Fruit fly (Drosophila melanogaster) whole organism, embryonic: ENCODE results near the gene Mkk4.

ENCODE experiments used
- Antp ChIP-seq: fragments of 200-800 bp; sonication (Bioruptor generic); optimal IDR thresholded peaks from 3 replicates; lab custom pipeline; 2016; ENCODE audit warnings: missing biosample characterization, missing genetic modification characterization
- CG1024 ChIP-seq: fragments of 200-800 bp; sonication (Bioruptor generic); IDR thresholded peaks from 2 replicates; pipeline ENCODE4 v1.3.6; 2022; ENCODE audit warnings: missing biosample characterization, missing genetic modification characterization
- CG10274 ChIP-seq: fragments of 200-800 bp; sonication (Bioruptor generic); optimal IDR thresholded peaks from 3 replicates; lab custom pipeline; 2017; ENCODE audit warnings: missing biosample characterization, mild to moderate bottlenecking, missing genetic modification characterization
- CG10431 ChIP-seq: fragments of 200-800 bp; sonication (Bioruptor generic); optimal IDR thresholded peaks from 3 replicates; lab custom pipeline; 2018; ENCODE audit warnings: missing biosample characterization, mild to moderate bottlenecking, missing genetic modification characterization
- CG10543 ChIP-seq: fragments of 200-800 bp; sonication (Bioruptor generic); optimal IDR thresholded peaks from 3 replicates; lab custom pipeline; 2017; ENCODE audit warnings: missing biosample characterization, mild to moderate bottlenecking, missing genetic modification characterization, moderate library complexity
- CG10959 ChIP-seq: fragments of 200-800 bp; sonication (Bioruptor generic); IDR thresholded peaks from 2 replicates; pipeline ENCODE4 v1.3.6; 2022; ENCODE audit warnings: missing biosample characterization, missing genetic modification characterization
- CG15073 ChIP-seq: fragments of 200-800 bp; sonication (Bioruptor generic); optimal IDR thresholded peaks from 2 replicates; lab custom pipeline; 2016; ENCODE audit warnings: missing biosample characterization, missing genetic modification characterization
- CG16813 ChIP-seq: fragments of 200-800 bp; sonication (Bioruptor generic); IDR thresholded peaks from 3 replicates; pipeline ENCODE4 v1.3.6; 2022; ENCODE audit warnings: missing biosample characterization, missing genetic modification characterization; ENCODE audit not compliant: partially characterized antibody
- CG16863 ChIP-seq: fragments of 200-800 bp; sonication (Bioruptor generic); optimal IDR thresholded peaks from 3 replicates; lab custom pipeline; 2016; ENCODE audit warnings: missing biosample characterization, missing genetic modification characterization
- CG17361 ChIP-seq: fragments of 200-800 bp; sonication (Bioruptor generic); IDR thresholded peaks from 3 replicates; pipeline ENCODE4 v1.3.6; 2022; ENCODE audit warnings: missing biosample characterization, missing genetic modification characterization
- CG2712 ChIP-seq: fragments of 200-800 bp; optimal IDR thresholded peaks from 3 replicates; lab custom pipeline; 2019; ENCODE audit warnings: missing biosample characterization, mild to moderate bottlenecking, missing genetic modification characterization, moderate library complexity
- CG31224 ChIP-seq: fragments of 200-800 bp; sonication (Bioruptor generic); IDR thresholded peaks from 2 replicates; pipeline ENCODE4 v1.3.6; 2022; ENCODE audit warnings: missing biosample characterization, missing genetic modification characterization
- CG31441 ChIP-seq: fragments of 200-800 bp; sonication (Bioruptor generic); IDR thresholded peaks from 2 replicates; pipeline ENCODE4 v1.3.6; 2022; ENCODE audit warnings: missing biosample characterization, missing genetic modification characterization
- CG3995 ChIP-seq: fragments of 200-800 bp; sonication (Bioruptor generic); optimal IDR thresholded peaks from 3 replicates; lab custom pipeline; 2016; ENCODE audit warnings: missing biosample characterization, missing genetic modification characterization
- CG4282 ChIP-seq: fragments of 200-800 bp; sonication (Bioruptor generic); optimal IDR thresholded peaks from 2 replicates; lab custom pipeline; 2016; ENCODE audit warnings: missing biosample characterization, missing genetic modification characterization
- CG5953 ChIP-seq: fragments of 200-800 bp; sonication (Bioruptor generic); IDR thresholded peaks from 2 replicates; pipeline ENCODE4 v1.3.6; 2022; ENCODE audit warnings: missing biosample characterization, missing genetic modification characterization
- CG6765 ChIP-seq: fragments of 200-800 bp; sonication (Bioruptor generic); optimal IDR thresholded peaks from 3 replicates; lab custom pipeline; 2017; ENCODE audit warnings: missing biosample characterization, mild to moderate bottlenecking, missing genetic modification characterization
- CG6854 ChIP-seq: fragments of 200-800 bp; sonication (Bioruptor generic); optimal IDR thresholded peaks from 3 replicates; lab custom pipeline; 2017; ENCODE audit warnings: missing biosample characterization, mild to moderate bottlenecking, missing genetic modification characterization
- CG7839 ChIP-seq: fragments of 200-800 bp; sonication (Bioruptor generic); optimal IDR thresholded peaks from 3 replicates; lab custom pipeline; 2018; ENCODE audit warnings: missing biosample characterization, mild to moderate bottlenecking, missing genetic modification characterization, moderate library complexity
- CHES-1-like ChIP-seq: fragments of 200-800 bp; sonication (Bioruptor generic); optimal IDR thresholded peaks from 2 replicates; lab custom pipeline; 2016; ENCODE audit warnings: missing biosample characterization, missing genetic modification characterization
- Camta ChIP-seq: fragments of 200-800 bp; sonication (Bioruptor generic); optimal IDR thresholded peaks from 2 replicates; lab custom pipeline; 2016; ENCODE audit warnings: missing biosample characterization, missing genetic modification characterization
- Dad ChIP-seq: fragments of 200-800 bp; sonication (Bioruptor generic); optimal IDR thresholded peaks from 3 replicates; lab custom pipeline; 2016; ENCODE audit warnings: missing biosample characterization, missing genetic modification characterization
- Dip3 ChIP-seq: fragments of 200-800 bp; sonication (Bioruptor generic); optimal IDR thresholded peaks from 3 replicates; lab custom pipeline; 2016; ENCODE audit warnings: missing biosample characterization, missing genetic modification characterization
- HLH4C ChIP-seq: fragments of 200-800 bp; sonication (Bioruptor generic); IDR thresholded peaks from 3 replicates; pipeline ENCODE4 v1.3.6; 2022; ENCODE audit warnings: missing biosample characterization, missing genetic modification characterization; ENCODE audit not compliant: partially characterized antibody
- Hr3 ChIP-seq: fragments of 200-800 bp; sonication (Bioruptor generic); optimal IDR thresholded peaks from 3 replicates; lab custom pipeline; 2016; ENCODE audit warnings: missing biosample characterization, missing genetic modification characterization
- Mes4 ChIP-seq: fragments of 200-800 bp; sonication (Bioruptor generic); optimal IDR thresholded peaks from 2 replicates; lab custom pipeline; 2016; ENCODE audit warnings: missing biosample characterization, missing genetic modification characterization
- Neu2 ChIP-seq: fragments of 200-800 bp; sonication (Bioruptor generic); optimal IDR thresholded peaks from 3 replicates; lab custom pipeline; 2016; ENCODE audit warnings: missing biosample characterization, missing genetic modification characterization, borderline replicate concordance
- Sox102F ChIP-seq: fragments of 200-800 bp; sonication (Bioruptor generic); optimal IDR thresholded peaks from 2 replicates; lab custom pipeline; 2018; ENCODE audit warnings: missing biosample characterization, mild to moderate bottlenecking, missing genetic modification characterization, moderate library complexity
- Sry-β ChIP-seq: fragments of 200-800 bp; sonication (Bioruptor generic); optimal IDR thresholded peaks from 2 replicates; lab custom pipeline; 2018; ENCODE audit warnings: missing biosample characterization, mild to moderate bottlenecking, missing genetic modification characterization, moderate library complexity
- Tbp ChIP-seq: fragments of >200 bp; optimal IDR thresholded peaks from 2 replicates; lab custom pipeline; 2018; ENCODE audit warnings: missing biosample characterization, missing genetic modification characterization
- amos ChIP-seq: fragments of 200-800 bp; sonication (Bioruptor generic); IDR thresholded peaks from 2 replicates; pipeline ENCODE4 v1.3.6; 2022; ENCODE audit warnings: missing biosample characterization, missing genetic modification characterization; ENCODE audit not compliant: partially characterized antibody
- ara ChIP-seq: fragments of 200-800 bp; sonication (Bioruptor generic); IDR thresholded peaks from 2 replicates; pipeline ENCODE4 v1.3.6; 2022; ENCODE audit warnings: missing biosample characterization, missing genetic modification characterization
- bbx ChIP-seq: fragments of 200-800 bp; sonication (Bioruptor generic); IDR thresholded peaks from 2 replicates; pipeline ENCODE4 v1.3.6; 2022; ENCODE audit warnings: missing biosample characterization, missing genetic modification characterization; ENCODE audit not compliant: partially characterized antibody
- cato ChIP-seq: fragments of 200-800 bp; sonication (Bioruptor generic); optimal IDR thresholded peaks from 2 replicates; lab custom pipeline; 2016; ENCODE audit warnings: missing biosample characterization, missing genetic modification characterization, borderline replicate concordance
- crp ChIP-seq, 2 experiments: fragments of 200-800 bp; sonication (Bioruptor generic); optimal IDR thresholded peaks; 2 replicates in 1 of 2; 3 replicates in 1 of 2; lab custom pipeline; 2017; ENCODE audit warnings: missing biosample characterization in 2 of 2, missing genetic modification characterization in 2 of 2, mild to moderate bottlenecking in 1 of 2, moderate library complexity in 1 of 2
- dimm ChIP-seq: fragments of 200-800 bp; sonication (Bioruptor generic); IDR thresholded peaks from 2 replicates; pipeline ENCODE4 v1.3.6; 2022; ENCODE audit warnings: missing biosample characterization, missing genetic modification characterization
- dmrt99B ChIP-seq: fragments of 200-800 bp; sonication (Bioruptor generic); optimal IDR thresholded peaks from 2 replicates; lab custom pipeline; 2018; ENCODE audit warnings: missing biosample characterization, mild to moderate bottlenecking, missing genetic modification characterization, moderate library complexity
- dpn ChIP-seq, 2 experiments: fragments of 200-800 bp; sonication (Bioruptor generic); optimal IDR thresholded peaks; 3 replicates each; lab custom pipeline; 2016; ENCODE audit warnings: missing biosample characterization in 2 of 2, missing genetic modification characterization in 2 of 2
- ftz-f1 ChIP-seq: fragments of 200-800 bp; sonication (Bioruptor generic); optimal IDR thresholded peaks from 2 replicates; lab custom pipeline; 2016; ENCODE audit warnings: missing biosample characterization, missing genetic modification characterization
- gt ChIP-seq: fragments of 200-800 bp; sonication (Bioruptor generic); IDR thresholded peaks from 2 replicates; pipeline ENCODE4 v1.3.6; 2022; ENCODE audit warnings: missing biosample characterization, missing genetic modification characterization
- ham ChIP-seq: fragments of 200-800 bp; sonication (Bioruptor generic); IDR thresholded peaks from 2 replicates; pipeline ENCODE4 v1.3.6; 2022; ENCODE audit warnings: missing biosample characterization, missing genetic modification characterization
- kah ChIP-seq: fragments of 200-800 bp; sonication (Bioruptor generic); optimal IDR thresholded peaks from 2 replicates; lab custom pipeline; 2018; ENCODE audit warnings: missing biosample characterization, mild to moderate bottlenecking, missing genetic modification characterization
- ken ChIP-seq: fragments of 200-800 bp; sonication (Bioruptor generic); IDR thresholded peaks from 3 replicates; pipeline ENCODE4 v1.3.6; 2022; ENCODE audit warnings: missing biosample characterization, missing genetic modification characterization
- luna ChIP-seq: fragments of 200-800 bp; sonication (Bioruptor generic); optimal IDR thresholded peaks from 2 replicates; lab custom pipeline; 2016; ENCODE audit warnings: missing biosample characterization, missing genetic modification characterization
- nmo ChIP-seq: fragments of 200-800 bp; sonication (Bioruptor generic); optimal IDR thresholded peaks from 2 replicates; lab custom pipeline; 2018; ENCODE audit warnings: missing biosample characterization, mild to moderate bottlenecking, missing genetic modification characterization, moderate library complexity
- p53 ChIP-seq: fragments of 200-800 bp; sonication (Bioruptor generic); optimal IDR thresholded peaks from 2 replicates; lab custom pipeline; 2016; ENCODE audit warnings: missing biosample characterization, missing genetic modification characterization
- prd ChIP-seq, 3 experiments: fragments of >200 bp in 2 of 3; fragments of 200-800 bp in 1 of 3; sonication (Bioruptor generic) in 1 of 3; optimal IDR thresholded peaks in 2 of 3; IDR thresholded peaks in 1 of 3; 2 replicates in 2 of 3; 3 replicates in 1 of 3; pipeline versions ENCODE4 v1.3.6 to Lab custom; 2017 to 2022; ENCODE audit warnings: missing biosample characterization in 1 of 3, missing genetic modification characterization in 1 of 3
- sc ChIP-seq, 3 experiments: fragments of >200 bp in 2 of 3; fragments of 200-800 bp in 1 of 3; sonication (Bioruptor generic) in 1 of 3; optimal IDR thresholded peaks; 2 replicates in 2 of 3; 3 replicates in 1 of 3; lab custom pipeline; 2017; ENCODE audit warnings: mild to moderate bottlenecking in 1 of 3, missing biosample characterization in 1 of 3, missing genetic modification characterization in 1 of 3, missing genetic modification reagents in 1 of 3
- sens ChIP-seq: fragments of 200-800 bp; sonication (Bioruptor generic); peaks from one replicate; lab custom pipeline; 2016; ENCODE audit warnings: missing biosample characterization, missing genetic modification characterization
- trem ChIP-seq: fragments of 200-800 bp; optimal IDR thresholded peaks from 3 replicates; lab custom pipeline; 2019; ENCODE audit warnings: missing biosample characterization, mild to moderate bottlenecking, missing genetic modification characterization, moderate library complexity
- yki ChIP-seq: fragments of >200 bp; optimal IDR thresholded peaks from 3 replicates; lab custom pipeline; 2018

Gene Mkk4

DNA sequence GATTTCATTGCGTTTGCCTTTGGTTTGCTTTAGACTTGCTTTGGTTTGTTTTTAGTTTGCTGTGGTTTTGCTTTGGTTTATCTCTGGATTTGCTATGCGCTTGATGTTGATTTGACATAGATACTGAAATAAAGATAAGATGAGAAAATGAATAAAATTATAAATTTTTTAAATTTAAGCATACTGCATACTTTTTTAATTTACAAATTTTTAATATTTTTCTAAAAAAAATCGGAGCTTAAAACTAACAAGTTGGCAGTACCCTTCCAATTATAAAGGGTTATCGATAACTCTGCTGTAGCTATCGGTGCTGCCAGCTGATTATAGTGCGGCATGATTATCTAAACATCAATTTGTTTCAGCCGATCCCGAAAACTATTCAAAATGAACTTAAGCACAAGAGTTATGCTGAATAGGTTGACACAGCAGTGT is 23.2 kb upstream of the Mkk4 start, which contains the start of gene mRpL19 (continued):
- TF ChIP-seq amos (GFP tag; lab: Robert Waterston, UW) (peak; percentile 65; the same call in 1 of the 2 replicates), Mes4 (GFP tag; lab: Kevin White, UChicago) (no peak), CG31224 (GFP tag; lab: Robert Waterston, UW) (no peak), ken (GFP tag; lab: Robert Waterston, UW) (no peak), gt (GFP tag; lab: Robert Waterston, UW) (no peak), Dip3 (GFP tag; lab: Kevin White, UChicago) (no peak), CHES-1-like (GFP tag; lab: Kevin White, UChicago) (no peak), CG17361 (peak; percentile 61; the same call in 1 of the 3 replicates), crp (GFP tag; optimal IDR thresholded peaks at IDR 0.05; lab: Kevin White, UChicago) (peak; percentile 44 to 88), sens (GFP tag; lab: Kevin White, UChicago) (peak; percentile 68), Tbp (no peak), CG7839 (tag; lab: Kevin White, UChicago) (peak; percentile 42), dpn (GFP tag; optimal IDR thresholded peaks at IDR 0.05; lab: Kevin White, UChicago) (peak in 1 of 2 experiments; percentile 3), CG31441 (GFP tag; lab: Robert Waterston, UW) (peak; percentile 72), HLH4C (peak; percentile 67), Sry-β (GFP tag; lab: Kevin White, UChicago) (no peak), Camta (GFP tag; lab: Kevin White, UChicago) (no peak), bbx (GFP tag; lab: Robert Waterston, UW) (peak; percentile 81), CG3995 (GFP tag; lab: Kevin White, UChicago) (no peak), ham (GFP tag; lab: Robert Waterston, UW) (no peak), CG6765 (GFP tag; lab: Kevin White, UChicago) (no peak), CG16813 (GFP tag; lab: Robert Waterston, UW) (peak; percentile 55), CG4282 (GFP tag; lab: Kevin White, UChicago) (no peak), Antp (GFP tag; lab: Kevin White, UChicago) (no peak), CG15073 (no peak), yki (no peak), sc (optimal IDR thresholded peaks at IDR 0.05; lab: Kevin White, UChicago) (no peak), sc (GFP tag; optimal IDR thresholded peaks at IDR 0.05; lab: Kevin White, UChicago) (no peak), Sox102F (GFP tag; lab: Kevin White, UChicago) (peak; percentile 22), CG10431 (GFP tag; lab: Kevin White, UChicago) (peak; percentile 31), nmo (GFP tag; lab: Kevin White, UChicago) (peak; percentile 52), Neu2 (no peak), cato (no peak), Hr3 (peak; percentile 18), CG6854 (GFP tag; lab: Kevin White, UChicago) (no peak), kah (no peak), ftz-f1 (GFP tag; lab: Kevin White, UChicago) (no peak), CG5953 (GFP tag; lab: Robert Waterston, UW) (no peak), luna (GFP tag; lab: Kevin White, UChicago) (no peak), ara (GFP tag; lab: Robert Waterston, UW) (no peak), p53 (GFP tag; lab: Kevin White, UChicago) (no peak), CG10959 (GFP tag; lab: Robert Waterston, UW) (no peak), trem (peak; percentile 100), Dad (GFP tag; lab: Kevin White, UChicago) (no peak), CG10543 (peak; percentile 32), dmrt99B (tag; lab: Kevin White, UChicago) (peak; percentile 33), prd (optimal IDR thresholded peaks at IDR 0.05; lab: Kevin White, UChicago) (no peak), prd (GFP tag; IDR thresholded peaks at IDR 0.05; lab: Robert Waterston, UW) (no peak), CG10274 (no peak), CG1024 (GFP tag; lab: Robert Waterston, UW) (no peak), dimm (GFP tag; lab: Robert Waterston, UW) (no peak), CG16863 (GFP tag; lab: Kevin White, UChicago) (no peak), CG2712 (tag; lab: Kevin White, UChicago) (peak; percentile 73)
